Worm (Caenorhabditis elegans): ENCODE results near the gene rbg-3.

ce11 chrIII:4806345-4806744, 52.1 kb downstream of the rbg-3 start:
- TF ChIP-seq ref-1 (GFP tag; conservative IDR thresholded peaks at IDR 0.05): no peak
- TF ChIP-seq med-1 (GFP tag; optimal IDR thresholded peaks at IDR 0.05; ENCODE audit: insufficient read depth): no peak
- TF ChIP-seq flt-1 (GFP tag; IDR thresholded peaks at IDR 0.05): no peak
- TF ChIP-seq T22C8.4 (GFP tag; IDR thresholded peaks at IDR 0.05): no peak
- no peak for TF ChIP-seq cog-1 (tag; optimal IDR thresholded peaks at IDR 0.05)
- no peak for TF ChIP-seq ztf-23 (GFP tag; IDR thresholded peaks at IDR 0.05)
- no peak for TF ChIP-seq ztf-29 (GFP tag; IDR thresholded peaks at IDR 0.05)
- TF ChIP-seq klf-2 (GFP tag; conservative IDR thresholded peaks at IDR 0.05): no peak
